Fruit fly (Drosophila melanogaster) whole organism, embryonic: ENCODE data around the gene Nprl3.

Experiments
- Antp ChIP-seq: fragments of 200-800 bp; sonication (Bioruptor generic); optimal IDR thresholded peaks from 3 replicates; lab custom pipeline; 2016; ENCODE audit warnings: missing biosample characterization, missing genetic modification characterization
- CG10209 ChIP-seq: fragments of 200-800 bp; sonication (Bioruptor generic); optimal IDR thresholded peaks from 3 replicates; lab custom pipeline; 2017; ENCODE audit warnings: missing biosample characterization, mild to moderate bottlenecking, missing genetic modification characterization, missing genetic modification reagents
- CG11504 ChIP-seq: fragments of 200-800 bp; sonication (Bioruptor generic); optimal IDR thresholded peaks from 3 replicates; lab custom pipeline; 2019; ENCODE audit warnings: missing biosample characterization, mild to moderate bottlenecking, missing genetic modification characterization, moderate library complexity
- CG11560 ChIP-seq: fragments of 200-800 bp; sonication (Bioruptor generic); IDR thresholded peaks from 3 replicates; pipeline ENCODE4 v1.3.6; 2022; ENCODE audit warnings: missing biosample characterization, missing genetic modification characterization
- CG12391 ChIP-seq: fragments of 200-800 bp; sonication (Bioruptor generic); optimal IDR thresholded peaks from 3 replicates; lab custom pipeline; 2018; ENCODE audit warnings: missing biosample characterization, mild to moderate bottlenecking, missing genetic modification characterization, moderate library complexity
- CG14710 ChIP-seq: fragments of 200-800 bp; sonication (Bioruptor generic); optimal IDR thresholded peaks from 3 replicates; lab custom pipeline; 2019; ENCODE audit warnings: missing biosample characterization, mild to moderate bottlenecking, missing genetic modification characterization, moderate library complexity
- CG15514 ChIP-seq: fragments of 200-800 bp; sonication (Bioruptor generic); optimal IDR thresholded peaks from 3 replicates; lab custom pipeline; 2017; ENCODE audit warnings: missing biosample characterization, missing genetic modification characterization, mild to moderate bottlenecking, moderate library complexity, missing genetic modification reagents
- CG15601 ChIP-seq: fragments of 200-800 bp; sonication (Bioruptor generic); optimal IDR thresholded peaks from 3 replicates; lab custom pipeline; 2019; ENCODE audit warnings: missing biosample characterization, mild to moderate bottlenecking, missing genetic modification characterization, moderate library complexity
- CG17361 ChIP-seq: fragments of 200-800 bp; sonication (Bioruptor generic); IDR thresholded peaks from 3 replicates; pipeline ENCODE4 v1.3.6; 2022; ENCODE audit warnings: missing biosample characterization, missing genetic modification characterization
- CG17802 ChIP-seq: fragments of 200-800 bp; sonication (Bioruptor generic); optimal IDR thresholded peaks from 2 replicates; lab custom pipeline; 2018; ENCODE audit warnings: missing biosample characterization, mild to moderate bottlenecking, missing genetic modification characterization, moderate library complexity
- CG17912 ChIP-seq: fragments of 200-800 bp; sonication (Bioruptor generic); optimal IDR thresholded peaks from 2 replicates; lab custom pipeline; 2018; ENCODE audit warnings: missing biosample characterization, mild to moderate bottlenecking, missing genetic modification characterization
- CG18262 ChIP-seq: fragments of 200-800 bp; optimal IDR thresholded peaks from 3 replicates; lab custom pipeline; 2019; ENCODE audit warnings: missing biosample characterization, mild to moderate bottlenecking, missing genetic modification characterization, moderate library complexity
- CG1832 ChIP-seq: fragments of 200-800 bp; sonication (Bioruptor generic); optimal IDR thresholded peaks from 2 replicates; lab custom pipeline; 2017; ENCODE audit warnings: missing biosample characterization, mild to moderate bottlenecking, missing genetic modification characterization, inconsistent platforms
- CG3163 ChIP-seq: fragments of 200-800 bp; sonication (Bioruptor generic); optimal IDR thresholded peaks from 3 replicates; lab custom pipeline; 2016; ENCODE audit warnings: missing biosample characterization, missing genetic modification characterization
- CG4404 ChIP-seq: fragments of 200-800 bp; sonication (Bioruptor generic); IDR thresholded peaks from 2 replicates; pipeline ENCODE4 v1.3.6; 2022; ENCODE audit warnings: missing biosample characterization, missing genetic modification characterization
- CG7745 ChIP-seq: fragments of 200-800 bp; sonication (Bioruptor generic); optimal IDR thresholded peaks from 2 replicates; lab custom pipeline; 2018; ENCODE audit warnings: missing biosample characterization, mild to moderate bottlenecking, missing genetic modification characterization, moderate library complexity
- CG7839 ChIP-seq: fragments of 200-800 bp; sonication (Bioruptor generic); optimal IDR thresholded peaks from 3 replicates; lab custom pipeline; 2018; ENCODE audit warnings: missing biosample characterization, mild to moderate bottlenecking, missing genetic modification characterization, moderate library complexity
- Dbx ChIP-seq: fragments of 200-800 bp; sonication (Bioruptor generic); IDR thresholded peaks from 3 replicates; pipeline ENCODE4 v1.3.6; 2022; ENCODE audit warnings: missing biosample characterization, missing genetic modification characterization
- Ets65A ChIP-seq: fragments of 200-800 bp; sonication (Bioruptor generic); peaks from one replicate; lab custom pipeline; 2016; ENCODE audit warnings: missing biosample characterization, missing genetic modification characterization
- HmgZ ChIP-seq: fragments of 200-800 bp; sonication (Bioruptor generic); optimal IDR thresholded peaks from 2 replicates; lab custom pipeline; 2018; ENCODE audit warnings: missing biosample characterization, mild to moderate bottlenecking, missing genetic modification characterization
- MBD-R2 ChIP-seq: fragments of 200-800 bp; sonication (Bioruptor generic); IDR thresholded peaks from 2 replicates; pipeline ENCODE4 v1.3.6; 2022; ENCODE audit warnings: missing biosample characterization, missing genetic modification characterization
- Mes4 ChIP-seq: fragments of 200-800 bp; sonication (Bioruptor generic); optimal IDR thresholded peaks from 2 replicates; lab custom pipeline; 2016; ENCODE audit warnings: missing biosample characterization, missing genetic modification characterization
- NC2β ChIP-seq: fragments of 200-800 bp; sonication (Bioruptor generic); optimal IDR thresholded peaks from 2 replicates; lab custom pipeline; 2016; ENCODE audit warnings: missing biosample characterization, missing genetic modification characterization
- NFAT ChIP-seq: fragments of 200-800 bp; sonication (Bioruptor generic); IDR thresholded peaks from 2 replicates; pipeline ENCODE4 v1.3.6; 2022; ENCODE audit warnings: missing biosample characterization, missing genetic modification characterization
- Nf-YC ChIP-seq: fragments of 200-800 bp; optimal IDR thresholded peaks from 3 replicates; lab custom pipeline; 2019; ENCODE audit warnings: missing biosample characterization, mild to moderate bottlenecking, missing genetic modification characterization, moderate library complexity
- Rfx ChIP-seq: fragments of 200-800 bp; sonication (Bioruptor generic); IDR thresholded peaks from 2 replicates; pipeline ENCODE4 v1.3.6; 2022; ENCODE audit warnings: missing biosample characterization, missing genetic modification characterization
- ap ChIP-seq: fragments of 200-800 bp; sonication (Bioruptor generic); IDR thresholded peaks from 2 replicates; pipeline ENCODE4 v1.3.6; 2022; ENCODE audit warnings: missing biosample characterization, missing genetic modification characterization
- az2 ChIP-seq: fragments of 200-800 bp; sonication (Bioruptor generic); optimal IDR thresholded peaks from 3 replicates; lab custom pipeline; 2016; ENCODE audit warnings: missing biosample characterization, missing genetic modification characterization
- croc ChIP-seq: fragments of 200-800 bp; sonication (Bioruptor generic); conservative IDR thresholded peaks from 3 replicates; pipeline ENCODE4 v1.3.6; 2022; ENCODE audit warnings: missing biosample characterization, missing genetic modification characterization
- danr ChIP-seq: fragments of 200-800 bp; sonication (Bioruptor generic); IDR thresholded peaks from 2 replicates; pipeline ENCODE4 v1.3.6; 2022; ENCODE audit warnings: missing biosample characterization, missing genetic modification characterization
- dm ChIP-seq: fragments of 200-800 bp; sonication (Bioruptor generic); optimal IDR thresholded peaks from 3 replicates; lab custom pipeline; 2016; ENCODE audit warnings: missing biosample characterization, missing genetic modification characterization
- emc ChIP-seq: fragments of 200-800 bp; sonication (Bioruptor generic); optimal IDR thresholded peaks from 2 replicates; lab custom pipeline; 2016; ENCODE audit warnings: missing biosample characterization, missing genetic modification characterization
- ems ChIP-seq: fragments of 200-800 bp; sonication (Bioruptor generic); optimal IDR thresholded peaks from 3 replicates; lab custom pipeline; 2016; ENCODE audit warnings: missing biosample characterization, missing genetic modification characterization
- gem ChIP-seq: fragments of 200-800 bp; sonication (Bioruptor generic); optimal IDR thresholded peaks from 2 replicates; lab custom pipeline; 2019; ENCODE audit warnings: missing biosample characterization, mild to moderate bottlenecking, missing genetic modification characterization, moderate library complexity
- h ChIP-seq: fragments of >200 bp; optimal IDR thresholded peaks from 2 replicates; lab custom pipeline; 2017
- insv ChIP-seq, 2 experiments: fragments of 200-800 bp; sonication (Bioruptor generic); optimal IDR thresholded peaks; 3 replicates each; lab custom pipeline; 2016 to 2018; ENCODE audit warnings: missing biosample characterization in 2 of 2, missing genetic modification characterization in 2 of 2
- jing ChIP-seq: fragments of 200-800 bp; sonication (Bioruptor generic); optimal IDR thresholded peaks from 2 replicates; lab custom pipeline; 2018; ENCODE audit warnings: missing biosample characterization, mild to moderate bottlenecking, missing genetic modification characterization
- kni ChIP-seq: fragments of 200-800 bp; sonication (Bioruptor generic); optimal IDR thresholded peaks from 3 replicates; lab custom pipeline; 2017; ENCODE audit warnings: mild to moderate bottlenecking, missing biosample characterization, missing genetic modification reagents, missing genetic modification characterization
- lov ChIP-seq, 2 experiments: fragments of 200-800 bp in 1 of 2; fragments of >200 bp in 1 of 2; sonication (Bioruptor generic) in 1 of 2; IDR thresholded peaks in 1 of 2; optimal IDR thresholded peaks in 1 of 2; 2 replicates in 1 of 2; 3 replicates in 1 of 2; pipeline versions ENCODE4 v1.3.6 to Lab custom; 2017 to 2022; ENCODE audit warnings: missing biosample characterization in 1 of 2, missing genetic modification characterization in 1 of 2
- onecut ChIP-seq: fragments of 200-800 bp; sonication (Bioruptor generic); IDR thresholded peaks from 2 replicates; pipeline ENCODE4 v1.3.6; 2022; ENCODE audit warnings: missing biosample characterization, missing genetic modification characterization
- otp ChIP-seq: fragments of 200-800 bp; sonication (Bioruptor generic); IDR thresholded peaks from 3 replicates; pipeline ENCODE4, ENCODE4 v1.3.6; 2022; ENCODE audit warnings: missing biosample characterization, missing genetic modification characterization
- salm ChIP-seq: fragments of 200-800 bp; sonication (Bioruptor generic); optimal IDR thresholded peaks from 2 replicates; lab custom pipeline; 2018; ENCODE audit warnings: missing biosample characterization, mild to moderate bottlenecking, missing genetic modification characterization
- slp2 ChIP-seq: fragments of 200-800 bp; sonication (Bioruptor generic); optimal IDR thresholded peaks from 2 replicates; lab custom pipeline; 2016; ENCODE audit warnings: missing biosample characterization, missing genetic modification characterization
- so ChIP-seq: fragments of 200-800 bp; sonication (Bioruptor generic); IDR thresholded peaks from 3 replicates; pipeline ENCODE4 v1.3.6; 2022; ENCODE audit warnings: missing biosample characterization, missing genetic modification characterization
- sob ChIP-seq: fragments of 200-800 bp; sonication (Bioruptor generic); IDR thresholded peaks from 2 replicates; pipeline ENCODE4 v1.3.6; 2022; ENCODE audit warnings: missing biosample characterization, missing genetic modification characterization
- stc ChIP-seq: fragments of 200-800 bp; sonication (Bioruptor generic); IDR thresholded peaks from 2 replicates; pipeline ENCODE4 v1.3.6; 2022; ENCODE audit warnings: missing biosample characterization, missing genetic modification characterization
- stwl ChIP-seq: fragments of 200-800 bp; sonication (Bioruptor generic); optimal IDR thresholded peaks from 3 replicates; lab custom pipeline; 2018; ENCODE audit warnings: missing biosample characterization, mild to moderate bottlenecking, missing genetic modification characterization, moderate library complexity
- tx ChIP-seq: fragments of 200-800 bp; sonication (Bioruptor generic); optimal IDR thresholded peaks from 2 replicates; lab custom pipeline; 2016; ENCODE audit warnings: missing biosample characterization, missing genetic modification characterization
- vfl ChIP-seq: fragments of 200-800 bp; sonication (Bioruptor generic); optimal IDR thresholded peaks from 2 replicates; lab custom pipeline; 2016; ENCODE audit warnings: missing biosample characterization, missing genetic modification characterization

Nprl3 gene

DNA sequence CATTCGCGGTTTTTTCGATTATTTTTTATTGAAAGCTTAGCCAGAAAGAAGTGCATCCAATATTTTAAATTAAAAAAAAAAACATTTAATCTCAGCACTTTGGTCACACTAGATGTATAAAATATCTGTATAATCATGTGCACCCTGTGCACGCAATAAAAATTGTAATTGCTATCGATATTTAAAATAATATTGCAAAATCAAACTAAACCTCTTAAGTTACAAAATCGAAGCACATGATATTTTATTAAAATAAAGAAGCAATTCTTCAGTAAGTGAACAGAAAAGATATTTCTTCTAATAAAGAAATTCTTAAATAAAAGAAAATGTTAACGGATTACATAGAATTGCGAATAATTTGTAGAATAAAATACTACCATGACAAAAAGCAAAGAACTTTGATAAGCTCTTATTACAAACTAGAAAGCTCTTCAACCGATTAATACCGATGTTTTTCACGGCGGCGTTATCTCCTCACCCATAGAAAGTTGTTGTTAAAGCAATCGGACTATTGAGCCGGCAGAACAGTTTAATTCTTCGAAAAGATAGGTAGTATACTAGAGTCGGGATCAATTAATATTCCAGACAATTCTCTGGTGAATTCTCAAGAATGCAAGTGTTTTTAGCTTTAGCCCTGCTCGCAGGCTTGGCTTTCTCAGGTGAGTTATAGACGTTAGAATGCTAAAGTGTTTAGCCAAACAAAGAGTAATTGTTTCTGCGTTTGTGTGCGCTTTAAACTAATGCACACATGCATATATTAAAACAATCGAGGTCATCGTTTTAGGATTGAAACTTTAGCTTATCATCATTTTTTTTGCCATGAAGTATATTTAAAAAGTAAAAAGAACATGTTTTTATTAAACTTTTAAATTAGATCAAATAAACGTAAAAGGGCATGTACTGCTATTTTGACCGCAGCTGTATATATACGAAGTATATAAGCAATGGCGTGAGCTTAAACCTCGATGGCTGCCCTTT, 7.6 kb downstream of the Nprl3 start, which contains the start of gene CtsK1 (continued):
- TF ChIP-seq CG17802 (tag; lab: Kevin White, UChicago), result no peak
- TF ChIP-seq vfl (GFP tag; lab: Kevin White, UChicago), result no peak
- no peak for TF ChIP-seq danr (GFP tag; lab: Robert Waterston, UW)
- TF ChIP-seq CG11504 (tag; lab: Kevin White, UChicago), result peak; percentile 47
- peak; percentile 49; the same call in 1 of the 2 replicates for TF ChIP-seq stc (GFP tag; lab: Robert Waterston, UW)
- TF ChIP-seq stwl, result peak; percentile 98
- TF ChIP-seq az2, result no peak
- TF ChIP-seq CG15514 (GFP tag; lab: Kevin White, UChicago), result no peak
- TF ChIP-seq onecut (GFP tag; lab: Robert Waterston, UW), result no peak
- peak; percentile 44 for TF ChIP-seq CG7839 (tag; lab: Kevin White, UChicago)
- no peak for TF ChIP-seq slp2 (GFP tag; lab: Kevin White, UChicago)
- TF ChIP-seq CG17912 (GFP tag; lab: Kevin White, UChicago), result no peak
- TF ChIP-seq gem, result peak; percentile 47
- TF ChIP-seq jing (GFP tag; lab: Kevin White, UChicago), result no peak
- no peak for TF ChIP-seq Ets65A (GFP tag; lab: Kevin White, UChicago)
- TF ChIP-seq CG15601 (tag; lab: Kevin White, UChicago), result peak; percentile 23
- no peak for TF ChIP-seq emc (GFP tag; lab: Kevin White, UChicago)
- TF ChIP-seq sob (GFP tag; lab: Robert Waterston, UW), result 0 out of 2 replicates have a peak, but pooled peaks have one; percentile 18
- TF ChIP-seq CG1832 (GFP tag; lab: Kevin White, UChicago), result no peak
- no peak for TF ChIP-seq Nf-YC
- TF ChIP-seq Dbx (GFP tag; lab: Robert Waterston, UW), result peak; percentile 36; the same call in 1 of the 3 replicates
- no peak for TF ChIP-seq CG3163 (GFP tag; lab: Kevin White, UChicago)
- TF ChIP-seq CG10209 (GFP tag; lab: Kevin White, UChicago), result no peak
- TF ChIP-seq CG18262 (tag; lab: Kevin White, UChicago), result peak; percentile 50
- TF ChIP-seq lov (optimal IDR thresholded peaks at IDR 0.05; lab: Kevin White, UChicago), result no peak
- no peak for TF ChIP-seq lov (GFP tag; IDR thresholded peaks at IDR 0.05; lab: Robert Waterston, UW)
- TF ChIP-seq Rfx, result no peak; the same call in 1 of the 2 replicates
- no peak for TF ChIP-seq salm (tag; lab: Kevin White, UChicago)
- no peak for TF ChIP-seq croc
- no peak for TF ChIP-seq ap (GFP tag; lab: Robert Waterston, UW)
- TF ChIP-seq otp (GFP tag; lab: Robert Waterston, UW), result no peak
- no peak for TF ChIP-seq so (GFP tag; lab: Robert Waterston, UW)
- TF ChIP-seq CG17361 (GFP tag; lab: Robert Waterston, UW), result peak; percentile 62; the same call in 2 of the 3 replicates
- TF ChIP-seq CG14710 (tag; lab: Kevin White, UChicago), result peak; percentile 44
- TF ChIP-seq insv (GFP tag; optimal IDR thresholded peaks at IDR 0.05; lab: Kevin White, UChicago), result no peak
- no peak for TF ChIP-seq dm (GFP tag; lab: Kevin White, UChicago)
- no peak for TF ChIP-seq HmgZ
- no peak; the same call in 1 of the 2 replicates for TF ChIP-seq MBD-R2 (GFP tag; lab: Robert Waterston, UW)
- no peak for TF ChIP-seq ems (GFP tag; lab: Kevin White, UChicago)
- TF ChIP-seq Mes4 (GFP tag; lab: Kevin White, UChicago), result no peak
- no peak for TF ChIP-seq Antp (GFP tag; lab: Kevin White, UChicago)
- TF ChIP-seq CG4404 (GFP tag; lab: Robert Waterston, UW), result no peak
- TF ChIP-seq CG11560 (tag; lab: Robert Waterston, UW), result no peak
- peak; percentile 46 for TF ChIP-seq CG12391
- TF ChIP-seq tx (GFP tag; lab: Kevin White, UChicago), result no peak
- TF ChIP-seq h, result no peak
- no peak for TF ChIP-seq kni
- no peak for TF ChIP-seq CG7745 (tag; lab: Kevin White, UChicago)
- TF ChIP-seq NC2β (GFP tag; lab: Kevin White, UChicago), result no peak
- no peak for TF ChIP-seq NFAT (GFP tag; lab: Robert Waterston, UW)
